Fruit fly (Drosophila melanogaster): Measurements from ENCODE around the gene CG11122.

Gene CG11122

dm6 chrX:11136587-11137512, 12.3 kb upstream of the CG11122 start, which contains the start of gene Klp10A (continued):
- no peak for TF ChIP-seq spab (GFP tag; optimal IDR thresholded peaks at IDR 0.05)
- no peak for TF ChIP-seq CG32006 (GFP tag; optimal IDR thresholded peaks at IDR 0.05)
- no peak for TF ChIP-seq CG16779 (tag; optimal IDR thresholded peaks at IDR 0.05)
- peak; percentile 4 for TF ChIP-seq acj6 (GFP tag; optimal IDR thresholded peaks at IDR 0.05)
- TF ChIP-seq CG6792 (GFP tag; optimal IDR thresholded peaks at IDR 0.05) = no peak
- no peak for TF ChIP-seq Hr38 (GFP tag; optimal IDR thresholded peaks at IDR 0.05)
- peak; percentile 1 for TF ChIP-seq CG11762 (GFP tag; optimal IDR thresholded peaks at IDR 0.05; ENCODE audit: insufficient read depth)
- no peak for TF ChIP-seq Ets96B (tag; optimal IDR thresholded peaks at IDR 0.05)
- peak; percentile 34 for TF ChIP-seq CG7368 (GFP tag; optimal IDR thresholded peaks at IDR 0.05)
- TF ChIP-seq OdsH (GFP tag; optimal IDR thresholded peaks at IDR 0.05) = no peak
- no peak for TF ChIP-seq eg (GFP tag; IDR thresholded peaks at IDR 0.05)
- TF ChIP-seq CG6854 (GFP tag; optimal IDR thresholded peaks at IDR 0.05) = no peak
- TF ChIP-seq CG11902 (GFP tag; optimal IDR thresholded peaks at IDR 0.05) = no peak
- TF ChIP-seq CG34406 (GFP tag; optimal IDR thresholded peaks at IDR 0.05) = no peak
- TF ChIP-seq net (GFP tag; optimal IDR thresholded peaks at IDR 0.05) = no peak
- TF ChIP-seq CG3919 (GFP tag; optimal IDR thresholded peaks at IDR 0.05) = no peak
- TF ChIP-seq Eip93F (GFP tag; optimal IDR thresholded peaks at IDR 0.05) = no peak
- no peak for TF ChIP-seq CG3032 (tag; optimal IDR thresholded peaks at IDR 0.05)
- no peak for TF ChIP-seq ss (GFP tag; optimal IDR thresholded peaks at IDR 0.05)

- peak; percentile 5 for TF ChIP-seq Eip78C (GFP tag)
- peak; percentile 41 for TF ChIP-seq svp (GFP tag)
- 0 out of 2 replicates have a peak, but pooled peaks have one; percentile 7 for TF ChIP-seq CG15336 (GFP tag; IDR thresholded peaks at IDR 0.05)
- no peak for TF ChIP-seq CG8119 (GFP tag; IDR thresholded peaks at IDR 0.05)
- no peak for TF ChIP-seq pdm3 (GFP tag; optimal IDR thresholded peaks at IDR 0.05)
These were observed 11.5 kb upstream of the CG11122 start for dm6 chrX:11135840-11136586.

- no peak for TF ChIP-seq CG8319 (GFP tag; optimal IDR thresholded peaks at IDR 0.05)
- TF ChIP-seq CG11902 (GFP tag; optimal IDR thresholded peaks at IDR 0.05) = no peak
- no peak for TF ChIP-seq vri (GFP tag; optimal IDR thresholded peaks at IDR 0.05)
- no peak for TF ChIP-seq svp (GFP tag)
- TF ChIP-seq lz (GFP tag; optimal IDR thresholded peaks at IDR 0.05) = no peak
- no peak for TF ChIP-seq fd59A (GFP tag; optimal IDR thresholded peaks at IDR 0.05)
- no peak for TF ChIP-seq CG1621 (tag; optimal IDR thresholded peaks at IDR 0.05)
- no peak for TF ChIP-seq pdm3 (GFP tag; optimal IDR thresholded peaks at IDR 0.05)
These were observed 7.8 kb upstream of the CG11122 start, which contains the start of gene CG44385 for dm6 chrX:11132312-11132711. TSS of gene CG44385 (minus strand) at chrX:11132412.

dm6 chrX:11128828-11129227, 4.3 kb upstream of the CG11122 start, which contains the start of gene SrpRalpha:
TSS of gene SrpRalpha (minus strand) at chrX:11129087.
- TF ChIP-seq CG11294 (GFP tag; IDR thresholded peaks at IDR 0.05) (no peak), Hr4 (GFP tag; optimal IDR thresholded peaks at IDR 0.05) (no peak), spab (GFP tag; optimal IDR thresholded peaks at IDR 0.05) (no peak), eg (GFP tag; IDR thresholded peaks at IDR 0.05) (no peak), Hr39 (GFP tag; optimal IDR thresholded peaks at IDR 0.05) (no peak), achi (GFP tag; optimal IDR thresholded peaks at IDR 0.05) (peak; percentile 99), fd85E (GFP tag; optimal IDR thresholded peaks at IDR 0.05) (no peak), CG9139 (GFP tag; optimal IDR thresholded peaks at IDR 0.05) (no peak), CG3919 (GFP tag; optimal IDR thresholded peaks at IDR 0.05) (no peak), Lpt (GFP tag; optimal IDR thresholded peaks at IDR 0.05) (no peak), CG15336 (GFP tag; IDR thresholded peaks at IDR 0.05) (0 out of 2 replicates have a peak, but pooled peaks have one; percentile 15), Eip93F (GFP tag; optimal IDR thresholded peaks at IDR 0.05) (no peak), CG6792 (GFP tag; optimal IDR thresholded peaks at IDR 0.05) (no peak), CG8632 (GFP tag; optimal IDR thresholded peaks at IDR 0.05) (no peak), esn (GFP tag; optimal IDR thresholded peaks at IDR 0.05) (peak; percentile 1)
